Fruit fly (Drosophila melanogaster): ENCODE results near the gene Sirt1.
A peak's percentile ranks its signal among the peaks of the same experiment; 100 is the strongest.

Gene Sirt1

dm6 chr2L:13215640-13216129 is 50.3 kb downstream of the Sirt1 start (continued):
- TF ChIP-seq Side (GFP tag; optimal IDR thresholded peaks at IDR 0.05) (peak; percentile 1), stc (GFP tag; IDR thresholded peaks at IDR 0.05) (peak; percentile 50; the same call in 1 of the 2 replicates), CG18476 (GFP tag; optimal IDR thresholded peaks at IDR 0.05) (peak; percentile 69), stwl (tag; optimal IDR thresholded peaks at IDR 0.05) (peak; percentile 5), nerfin-1 (tag; optimal IDR thresholded peaks at IDR 0.05) (peak; percentile 28), CG9727 (GFP tag; optimal IDR thresholded peaks at IDR 0.05) (peak; percentile 25), CG3838 (GFP tag; optimal IDR thresholded peaks at IDR 0.05) (peak; percentile 27), CG12942 (GFP tag; optimal IDR thresholded peaks at IDR 0.05) (peak; percentile 19), CG1792 (GFP tag; optimal IDR thresholded peaks at IDR 0.05) (peak; percentile 58), Gug (GFP tag; IDR thresholded peaks at IDR 0.05) (peak; percentile 49; the same call in 2 of the 4 replicates), Atf6 (GFP tag; IDR thresholded peaks at IDR 0.05) (peak; percentile 49; the same call in 1 of the 2 replicates), CG11695 (GFP tag; IDR thresholded peaks at IDR 0.05) (peak; percentile 42; the same call in 1 of the 3 replicates), kni (GFP tag; optimal IDR thresholded peaks at IDR 0.05) (peak; percentile 95), NC2β (GFP tag; optimal IDR thresholded peaks at IDR 0.05) (peak; percentile 69), insv (GFP tag; optimal IDR thresholded peaks at IDR 0.05) (peak in 1 of 2 experiments; percentile 63), bbx (GFP tag; IDR thresholded peaks at IDR 0.05; ENCODE audit: partially characterized antibody) (peak; percentile 77), HLH4C (GFP tag; IDR thresholded peaks at IDR 0.05; ENCODE audit: partially characterized antibody) (peak; percentile 25; the same call in 1 of the 3 replicates), CG10209 (GFP tag; optimal IDR thresholded peaks at IDR 0.05) (peak; percentile 59), CG30403 (GFP tag; optimal IDR thresholded peaks at IDR 0.05) (peak; percentile 30), HmgZ (tag; optimal IDR thresholded peaks at IDR 0.05) (peak; percentile 25), CG16813 (GFP tag; IDR thresholded peaks at IDR 0.05; ENCODE audit: partially characterized antibody) (peak; percentile 54; the same call in 2 of the 3 replicates), CG33213 (GFP tag; optimal IDR thresholded peaks at IDR 0.05) (peak; percentile 81), CG4820 (GFP tag; optimal IDR thresholded peaks at IDR 0.05) (peak; percentile 17), CG15696 (tag; optimal IDR thresholded peaks at IDR 0.05) (peak; percentile 73), lmd (GFP tag; IDR thresholded peaks at IDR 0.05) (0 out of 2 replicates have a peak, but pooled peaks have one; percentile 20), ken (GFP tag; IDR thresholded peaks at IDR 0.05) (peak; percentile 65; the same call in 2 of the 3 replicates), zen (tag; optimal IDR thresholded peaks at IDR 0.05) (peak; percentile 59), tin (GFP tag; optimal IDR thresholded peaks at IDR 0.05) (peak; percentile 40), ftz-f1 (GFP tag; optimal IDR thresholded peaks at IDR 0.05) (peak; percentile 13), CG2120 (GFP tag; optimal IDR thresholded peaks at IDR 0.05) (peak; percentile 64), CG15514 (GFP tag; optimal IDR thresholded peaks at IDR 0.05) (peak; percentile 28), E2f1 (GFP tag; IDR thresholded peaks at IDR 0.05) (peak; percentile 49; the same call in 1 of the 2 replicates), so (GFP tag; IDR thresholded peaks at IDR 0.05) (peak; percentile 62; the same call in 1 of the 3 replicates), CG2875 (GFP tag; optimal IDR thresholded peaks at IDR 0.05) (peak; percentile 51), CG14710 (tag; optimal IDR thresholded peaks at IDR 0.05) (peak; percentile 29), CG10959 (GFP tag; IDR thresholded peaks at IDR 0.05) (peak; percentile 75), CG8765 (GFP tag; IDR thresholded peaks at IDR 0.05) (peak; percentile 46; the same call in 1 of the 2 replicates), mam (GFP tag; optimal IDR thresholded peaks at IDR 0.05) (peak; percentile 36), CG1602 (GFP tag; optimal IDR thresholded peaks at IDR 0.05) (peak; percentile 6), her (GFP tag; optimal IDR thresholded peaks at IDR 0.05) (peak; percentile 73), gce (GFP tag; IDR thresholded peaks at IDR 0.05) (0 out of 3 replicates have a peak, but pooled peaks have one; percentile 55), Fer2 (tag; optimal IDR thresholded peaks at IDR 0.05) (peak; percentile 1), fd96Cb (tag; optimal IDR thresholded peaks at IDR 0.05) (peak; percentile 59), lilli (GFP tag; optimal IDR thresholded peaks at IDR 0.05) (peak; percentile 59), CG7839 (tag; optimal IDR thresholded peaks at IDR 0.05) (peak; percentile 67), btn (GFP tag; optimal IDR thresholded peaks at IDR 0.05) (peak; percentile 52), mld (GFP tag; IDR thresholded peaks at IDR 0.05; ENCODE audit: partially characterized antibody) (peak; percentile 69; the same call in 2 of the 3 replicates), Hsf (GFP tag; optimal IDR thresholded peaks at IDR 0.05) (peak; percentile 44), chinmo (GFP tag; IDR thresholded peaks at IDR 0.05; ENCODE audit: partially characterized antibody) (0 out of 4 replicates have a peak, but pooled peaks have one; percentile 51)

All from whole organism, embryonic.